Worm (Caenorhabditis elegans) whole organism, L1 larva: ENCODE results near the gene clec-32.

Experiments used
- ama-1 ChIP-seq: fragments of 150-350 bp; optimal IDR thresholded peaks from 2 replicates; lab custom pipeline; 2014
- ces-1 ChIP-seq: fragments of 150-350 bp; optimal IDR thresholded peaks from 2 replicates; lab custom pipeline; 2014; ENCODE audit warnings: missing biosample characterization, missing genetic modification reagents, missing genetic modification characterization
- fkh-4 ChIP-seq: sonication (generic microtip); optimal IDR thresholded peaks from 2 replicates; lab custom pipeline; 2016; ENCODE audit warnings: missing compliant biosample characterization, missing genetic modification characterization, borderline replicate concordance
- jun-1 ChIP-seq: fragments of 150-350 bp; optimal IDR thresholded peaks from 2 replicates; lab custom pipeline; 2014; ENCODE audit warnings: missing biosample characterization, missing genetic modification reagents, missing genetic modification characterization
- lsy-2 ChIP-seq, 2 experiments: fragments of 150-350 bp; optimal IDR thresholded peaks; 2 replicates each; lab custom pipeline; 2014; ENCODE audit warnings: missing biosample characterization in 2 of 2, missing genetic modification characterization in 2 of 2
- snpc-4 ChIP-seq: fragments of 150-350 bp; optimal IDR thresholded peaks from 2 replicates; lab custom pipeline; 2014; ENCODE audit warnings: missing biosample characterization, missing genetic modification characterization
- sptf-1 ChIP-seq: fragments of 150-350 bp; optimal IDR thresholded peaks from 2 replicates; lab custom pipeline; 2014; ENCODE audit warnings: missing biosample characterization, missing genetic modification characterization
- unc-62 ChIP-seq: fragments of 150-350 bp; optimal IDR thresholded peaks from 2 replicates; lab custom pipeline; 2014; ENCODE audit warnings: missing biosample characterization, missing genetic modification reagents, missing genetic modification characterization
- ztf-11 ChIP-seq, 2 experiments: sonication (generic microtip); optimal IDR thresholded peaks; 2 replicates each; lab custom pipeline; 2016 to 2017; ENCODE audit warnings: missing genetic modification characterization in 2 of 2, missing biosample characterization in 1 of 2, missing compliant biosample characterization in 1 of 2

ce11 chrV:16910864-16911263 is 49.2 kb upstream of the clec-32 start:
- TF ChIP-seq snpc-4 (tag; lab: Kevin White, UChicago) (no peak), ztf-11 (tag; optimal IDR thresholded peaks at IDR 0.05; lab: Kevin White, UChicago) (no peak), ama-1 (lab: Kevin White, UChicago) (no peak), unc-62 (GFP tag; lab: Kevin White, UChicago) (no peak), fkh-4 (no peak), sptf-1 (tag; lab: Kevin White, UChicago) (no peak), ces-1 (no peak), jun-1 (tag; lab: Kevin White, UChicago) (no peak), lsy-2 (tag; optimal IDR thresholded peaks at IDR 0.05; lab: Kevin White, UChicago) (no peak)
